Worm (Caenorhabditis elegans): Measurements from ENCODE around the gene F58E6.13.

Gene F58E6.13

DNA sequence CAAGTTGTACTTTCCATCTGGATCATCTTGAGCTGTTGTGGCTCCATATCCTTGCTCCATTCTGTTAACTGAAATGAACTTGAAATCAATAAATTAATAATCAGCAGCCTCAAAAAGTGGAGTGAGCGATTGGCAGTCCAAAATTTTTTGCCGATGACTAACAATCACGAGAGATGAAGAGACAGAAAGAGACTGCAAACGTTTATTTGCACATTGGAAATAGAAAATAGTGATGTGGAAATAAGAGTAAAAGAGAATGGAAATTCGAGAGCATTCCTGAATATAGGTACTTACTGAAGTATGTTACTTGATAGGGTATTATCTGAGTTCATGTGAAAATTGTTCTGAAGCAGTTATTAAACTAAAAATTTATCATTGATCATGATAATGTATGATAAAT lies 35.3 kb upstream of the F58E6.13 start, which contains the start of gene tag-120:
tag-120 (minus strand) TSS at position 68 of the 400 bp plus-strand sequence.
- TF ChIP-seq ceh-9 (tag; optimal IDR thresholded peaks at IDR 0.05) (no peak), pha-2 (tag; optimal IDR thresholded peaks at IDR 0.05) (no peak), hlh-30 (tag; optimal IDR thresholded peaks at IDR 0.05; ENCODE audit: insufficient read depth) (no peak), ahr-1 (tag; optimal IDR thresholded peaks at IDR 0.05) (no peak), nfya-1 (tag; optimal IDR thresholded peaks at IDR 0.05) (no peak), elt-4 (tag; optimal IDR thresholded peaks at IDR 0.05) (no peak), fax-1 (tag; optimal IDR thresholded peaks at IDR 0.05) (no peak), unc-42 (tag; optimal IDR thresholded peaks at IDR 0.05) (no peak), npax-4 (tag; optimal IDR thresholded peaks at IDR 0.05) (no peak), K02D7.2 (tag; optimal IDR thresholded peaks at IDR 0.05) (no peak), ceh-45 (GFP tag; IDR thresholded peaks at IDR 0.05) (no peak), nhr-11 (tag; optimal IDR thresholded peaks at IDR 0.05) (no peak), ceh-2 (tag; optimal IDR thresholded peaks at IDR 0.05) (no peak), T23F11.4 (GFP tag; optimal IDR thresholded peaks at IDR 0.05) (no peak), pqm-1 (tag; optimal IDR thresholded peaks at IDR 0.05) (no peak), rnt-1 (tag; optimal IDR thresholded peaks at IDR 0.05) (no peak), ceh-22 (tag; optimal IDR thresholded peaks at IDR 0.05) (no peak), ceh-19 (GFP tag; optimal IDR thresholded peaks at IDR 0.05) (no peak), C08G9.2 (tag; optimal IDR thresholded peaks at IDR 0.05) (no peak), ceh-48 (tag; optimal IDR thresholded peaks at IDR 0.05) (no peak)

DNA sequence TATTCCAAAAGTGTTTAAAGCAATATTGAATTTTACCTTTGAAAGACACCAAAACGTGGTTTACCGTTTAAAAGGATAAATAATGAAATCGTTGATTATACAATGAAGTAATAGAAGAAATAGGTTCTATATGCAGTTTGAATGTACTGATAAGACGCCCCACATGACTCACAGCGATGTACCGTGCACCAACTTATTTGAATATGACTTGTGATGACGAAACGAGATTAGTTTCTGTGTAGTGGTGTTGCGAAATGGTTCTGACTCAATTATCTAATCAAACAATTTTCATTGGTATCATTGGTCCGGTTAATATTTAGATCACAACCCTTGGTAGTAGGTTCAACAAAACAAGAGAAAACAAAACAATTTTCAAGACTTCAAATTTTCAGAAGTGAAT lies 33.9 kb upstream of the F58E6.13 start:
- peak; percentile 81 for TF ChIP-seq elt-2 (tag; optimal IDR thresholded peaks at IDR 0.05)
- TF ChIP-seq unc-42 (tag; optimal IDR thresholded peaks at IDR 0.05) = no peak

DNA sequence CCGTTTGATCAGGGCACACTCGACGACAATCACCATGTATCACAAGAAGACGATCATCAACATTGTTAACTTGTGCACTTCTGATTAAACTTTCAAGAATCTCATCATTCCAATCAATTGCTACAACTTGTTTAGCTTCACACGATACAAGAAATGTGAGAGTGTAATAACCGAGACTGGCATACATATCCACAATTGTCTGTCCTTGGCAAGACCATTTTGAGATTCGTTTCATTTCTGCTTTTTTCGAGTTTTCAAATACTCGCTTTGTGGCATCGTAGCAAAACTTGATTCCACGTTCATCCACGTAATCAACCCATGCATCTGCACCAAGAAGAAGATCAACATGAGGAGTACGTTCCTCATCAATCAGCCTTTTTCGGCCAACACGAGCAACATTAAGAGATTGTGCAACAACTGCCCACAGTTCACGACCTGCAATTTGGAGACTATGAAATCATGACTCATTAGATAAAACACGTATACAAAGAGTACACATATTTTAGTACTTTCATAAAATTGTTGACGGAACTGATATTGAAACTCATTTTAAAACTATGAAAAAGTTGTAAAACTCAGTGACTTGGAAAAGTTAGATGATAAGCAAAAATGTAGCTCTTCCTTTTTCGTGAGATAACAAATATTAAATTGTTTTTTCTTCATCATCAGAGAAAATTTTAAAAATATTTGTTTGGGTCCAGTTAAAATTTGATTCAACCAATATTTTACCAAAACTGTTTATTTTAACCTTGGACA lies 32.4 kb upstream of the F58E6.13 start:
- TF ChIP-seq pqm-1 (tag; optimal IDR thresholded peaks at IDR 0.05) = no peak
- no peak for TF ChIP-seq fkh-6 (tag; optimal IDR thresholded peaks at IDR 0.05)
- no peak for TF ChIP-seq unc-3 (GFP tag; conservative IDR thresholded peaks at IDR 0.05)
- no peak for TF ChIP-seq unc-3 (tag; optimal IDR thresholded peaks at IDR 0.05)
- no peak for TF ChIP-seq ceh-34 (tag; optimal IDR thresholded peaks at IDR 0.05)
- TF ChIP-seq hlh-6 (tag; optimal IDR thresholded peaks at IDR 0.05) = no peak
- no peak for TF ChIP-seq ceh-14 (tag; optimal IDR thresholded peaks at IDR 0.05)

DNA sequence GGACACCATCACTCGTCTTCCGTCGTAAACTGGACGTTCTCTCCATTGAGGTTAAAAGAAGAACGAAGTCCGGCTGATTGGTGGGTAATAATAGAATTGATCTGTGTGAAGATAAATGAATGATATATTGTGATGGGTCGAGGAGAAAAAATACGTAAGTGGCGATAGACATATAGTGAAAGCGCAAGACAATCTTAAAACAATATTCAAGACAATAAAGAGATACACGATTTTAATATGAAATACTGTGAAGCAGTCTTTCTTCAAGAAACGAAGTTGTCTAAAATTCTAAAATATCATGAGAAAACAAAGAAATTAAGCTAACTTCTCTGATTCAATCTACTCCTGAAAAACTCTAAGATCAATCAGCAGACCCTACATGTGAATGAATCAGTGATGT lies 31.5 kb upstream of the F58E6.13 start, which contains the start of gene F40F9.10:
F40F9.10 (minus strand) TSS at position 101 of the 400 bp plus-strand sequence.
- no peak for TF ChIP-seq pha-2 (tag; optimal IDR thresholded peaks at IDR 0.05)
- TF ChIP-seq che-1 (tag; optimal IDR thresholded peaks at IDR 0.05) = no peak
- TF ChIP-seq elt-2 (tag; optimal IDR thresholded peaks at IDR 0.05) = no peak
- no peak for TF ChIP-seq pat-9 (tag; optimal IDR thresholded peaks at IDR 0.05)
- TF ChIP-seq pag-3 (tag; optimal IDR thresholded peaks at IDR 0.05; ENCODE audit: borderline replicate concordance) = no peak
- TF ChIP-seq ceh-6 (GFP tag; optimal IDR thresholded peaks at IDR 0.05) = no peak
- TF ChIP-seq eyg-1 (tag; optimal IDR thresholded peaks at IDR 0.05) = no peak
- no peak for TF ChIP-seq C08G9.2 (tag; optimal IDR thresholded peaks at IDR 0.05)
- no peak for TF ChIP-seq nhr-11 (tag; optimal IDR thresholded peaks at IDR 0.05)
- no peak for TF ChIP-seq C38D4.7 (GFP tag; optimal IDR thresholded peaks at IDR 0.05)
- no peak for TF ChIP-seq lin-11 (tag; optimal IDR thresholded peaks at IDR 0.05)
- no peak for TF ChIP-seq pros-1 (tag; optimal IDR thresholded peaks at IDR 0.05)
- TF ChIP-seq ceh-9 (tag; optimal IDR thresholded peaks at IDR 0.05) = no peak
- TF ChIP-seq npax-4 (tag; optimal IDR thresholded peaks at IDR 0.05) = no peak
- no peak for TF ChIP-seq ttx-3 (tag; optimal IDR thresholded peaks at IDR 0.05)
- TF ChIP-seq unc-55 (GFP tag; optimal IDR thresholded peaks at IDR 0.05) = no peak
- TF ChIP-seq zip-5 (tag; optimal IDR thresholded peaks at IDR 0.05) = no peak
